Worm (Caenorhabditis elegans) whole organism, young adult: Measurements from ENCODE around the gene cht-2.

Source experiments
- B0336.3 ChIP-seq: fragments of 200-800 bp; sonication (Bioruptor generic); IDR thresholded peaks from 2 replicates; pipeline ENCODE4 v1.3.6; 2022; ENCODE audit warnings: missing genetic modification characterization, missing compliant biosample characterization
- D2030.7 ChIP-seq: fragments of 200-800 bp; sonication (Bioruptor generic); IDR thresholded peaks from 2 replicates; pipeline ENCODE4 v1.3.6; 2022; ENCODE audit warnings: missing genetic modification reagents, missing genetic modification characterization, missing compliant biosample characterization
- F10E7.11 ChIP-seq: sonication (generic microtip); optimal IDR thresholded peaks from 2 replicates; lab custom pipeline; 2017; ENCODE audit warnings: mild to moderate bottlenecking, missing genetic modification characterization, moderate library complexity, missing compliant biosample characterization
- F33H1.4 ChIP-seq: fragments of 200-800 bp; sonication (Bioruptor generic); IDR thresholded peaks from 2 replicates; pipeline ENCODE4 v1.3.6; 2022; ENCODE audit warnings: missing genetic modification reagents, missing genetic modification characterization, missing compliant biosample characterization
- F57A8.1 ChIP-seq: fragments of 200-800 bp; sonication (Bioruptor generic); optimal IDR thresholded peaks from 2 replicates; lab custom pipeline; 2018; ENCODE audit warnings: mild to moderate bottlenecking, missing genetic modification characterization, moderate library complexity, missing compliant biosample characterization
- K11D2.4 ChIP-seq: fragments of 200-800 bp; sonication (Bioruptor generic); IDR thresholded peaks from 2 replicates; pipeline ENCODE4 v1.3.6; 2022; ENCODE audit warnings: missing genetic modification reagents, missing genetic modification characterization, missing compliant biosample characterization
- T07F8.4 ChIP-seq: sonication (generic microtip); optimal IDR thresholded peaks from 2 replicates; lab custom pipeline; 2016; ENCODE audit warnings: mild to moderate bottlenecking, missing genetic modification characterization, moderate library complexity, missing compliant biosample characterization
- T26A5.8 ChIP-seq: sonication (generic microtip); optimal IDR thresholded peaks from 2 replicates; lab custom pipeline; 2016; ENCODE audit warnings: missing genetic modification characterization, missing compliant biosample characterization
- Y53F4B.3 ChIP-seq: fragments of 200-800 bp; sonication (Bioruptor generic); IDR thresholded peaks from 2 replicates; pipeline ENCODE4 v1.3.6; 2022; ENCODE audit warnings: missing genetic modification reagents, missing genetic modification characterization, missing compliant biosample characterization
- Y53G8AR.9 ChIP-seq: fragments of 200-800 bp; sonication (Bioruptor generic); conservative IDR thresholded peaks from 2 replicates; pipeline ENCODE4 v1.3.6; 2022; ENCODE audit warnings: missing genetic modification reagents, missing genetic modification characterization, missing compliant biosample characterization
- Y56A3A.18 ChIP-seq: fragments of 200-800 bp; sonication (Bioruptor generic); IDR thresholded peaks from 2 replicates; pipeline ENCODE4 v1.3.6; 2022; ENCODE audit warnings: missing genetic modification reagents, missing genetic modification characterization, missing compliant biosample characterization
- Y67H2A.10 ChIP-seq: fragments of 200-800 bp; sonication (Bioruptor generic); conservative IDR thresholded peaks from 2 replicates; pipeline ENCODE4 v1.3.6; 2022; ENCODE audit warnings: missing genetic modification reagents, missing genetic modification characterization, missing compliant biosample characterization
- Y79H2A.3 ChIP-seq: fragments of 200-800 bp; sonication (Bioruptor generic); conservative IDR thresholded peaks from 2 replicates; pipeline ENCODE4 v1.3.6; 2022; ENCODE audit warnings: missing genetic modification reagents, missing genetic modification characterization, missing compliant biosample characterization
- akir-1 ChIP-seq: fragments of 200-800 bp; sonication (Bioruptor generic); optimal IDR thresholded peaks from 2 replicates; lab custom pipeline; 2018; ENCODE audit warnings: mild to moderate bottlenecking, missing genetic modification characterization, moderate library complexity, missing compliant biosample characterization
- ama-1 ChIP-seq, 3 experiments: fragments of 150-350 bp in 1 of 3; sonication (generic microtip) in 2 of 3; optimal IDR thresholded peaks; 2 replicates each; lab custom pipeline; 2014 to 2018; ENCODE audit warnings: missing biosample characterization in 2 of 3, missing genetic modification characterization in 2 of 3, missing genetic modification reagents in 2 of 3
- aptf-3 ChIP-seq: fragments of 200-800 bp; sonication (Bioruptor generic); IDR thresholded peaks from 2 replicates; pipeline ENCODE4 v1.3.6; 2022; ENCODE audit warnings: missing genetic modification characterization, missing compliant biosample characterization
- athp-1 ChIP-seq: sonication (generic microtip); optimal IDR thresholded peaks from 2 replicates; lab custom pipeline; 2017; ENCODE audit warnings: mild to moderate bottlenecking, missing genetic modification characterization, missing compliant biosample characterization
- attf-6 ChIP-seq: fragments of 200-800 bp; sonication (Bioruptor generic); IDR thresholded peaks from 2 replicates; pipeline ENCODE4 v1.3.6; 2022; ENCODE audit warnings: missing genetic modification reagents, missing genetic modification characterization, missing compliant biosample characterization
- cebp-1 ChIP-seq, 2 experiments: fragments of 200-800 bp in 1 of 2; sonication (Bioruptor generic) in 1 of 2; sonication (generic microtip) in 1 of 2; IDR thresholded peaks in 1 of 2; optimal IDR thresholded peaks in 1 of 2; 2 replicates each; pipeline versions ENCODE4 v1.3.6 to Lab custom; 2017 to 2022; ENCODE audit warnings: missing compliant biosample characterization in 2 of 2, missing genetic modification characterization in 2 of 2, mild to moderate bottlenecking in 1 of 2, missing genetic modification reagents in 1 of 2, moderate library complexity in 1 of 2
- cebp-2 ChIP-seq: fragments of 200-800 bp; sonication (Bioruptor generic); IDR thresholded peaks from 2 replicates; pipeline ENCODE4 v1.3.6; 2022; ENCODE audit warnings: missing genetic modification characterization, missing compliant biosample characterization
- ceh-100 ChIP-seq: fragments of 200-800 bp; sonication (Bioruptor generic); IDR thresholded peaks from 2 replicates; pipeline ENCODE4 v1.3.6; 2022; ENCODE audit warnings: missing genetic modification reagents, missing genetic modification characterization, missing compliant biosample characterization
- ceh-27 ChIP-seq: fragments of 200-800 bp; sonication (Bioruptor generic); optimal IDR thresholded peaks from 2 replicates; lab custom pipeline; 2018; ENCODE audit warnings: mild to moderate bottlenecking, missing genetic modification characterization, moderate library complexity, missing compliant biosample characterization
- dox-1 ChIP-seq: fragments of 200-800 bp; sonication (Bioruptor generic); IDR thresholded peaks from 2 replicates; pipeline ENCODE4 v1.3.6; 2022; ENCODE audit warnings: missing genetic modification reagents, missing genetic modification characterization, missing compliant biosample characterization
- dpl-1 ChIP-seq: fragments of 150-350 bp; optimal IDR thresholded peaks from 2 replicates; lab custom pipeline; 2014; ENCODE audit warnings: missing biosample characterization, missing genetic modification reagents, missing genetic modification characterization
- hlh-26 ChIP-seq: fragments of 200-800 bp; sonication (Bioruptor generic); conservative IDR thresholded peaks from 2 replicates; pipeline ENCODE4 v1.3.6; 2022; ENCODE audit warnings: missing genetic modification reagents, missing genetic modification characterization, missing compliant biosample characterization
- hmg-1.2 ChIP-seq: fragments of 200-800 bp; sonication (Bioruptor generic); IDR thresholded peaks from 2 replicates; pipeline ENCODE4 v1.3.6; 2022; ENCODE audit warnings: missing genetic modification reagents, missing genetic modification characterization, missing compliant biosample characterization
- hsf-1 ChIP-seq: fragments of 200-800 bp; sonication (Bioruptor generic); IDR thresholded peaks from 2 replicates; pipeline ENCODE4 v1.3.6; 2022; ENCODE audit warnings: missing genetic modification reagents, missing genetic modification characterization, missing compliant biosample characterization
- let-526 ChIP-seq: fragments of 200-800 bp; sonication (Bioruptor generic); IDR thresholded peaks from 2 replicates; pipeline ENCODE4 v1.3.6; 2022; ENCODE audit warnings: missing genetic modification reagents, missing genetic modification characterization, missing compliant biosample characterization
- let-607 ChIP-seq, 2 experiments: fragments of 200-800 bp in 1 of 2; sonication (Bioruptor generic) in 1 of 2; sonication (generic microtip) in 1 of 2; optimal IDR thresholded peaks; 2 replicates each; lab custom pipeline; 2016 to 2018; ENCODE audit warnings: mild to moderate bottlenecking in 2 of 2, missing compliant biosample characterization in 2 of 2, missing genetic modification characterization in 2 of 2, moderate library complexity in 2 of 2, missing genotype in 1 of 2
- lin-26 ChIP-seq: fragments of 200-800 bp; sonication (Bioruptor generic); IDR thresholded peaks from 2 replicates; pipeline ENCODE4 v1.3.6; 2022; ENCODE audit warnings: missing genetic modification reagents, missing genetic modification characterization, missing compliant biosample characterization
- lin-35 ChIP-seq, 3 experiments: fragments of 150-350 bp in 2 of 3; sonication (generic microtip) in 1 of 3; optimal IDR thresholded peaks; 2 replicates each; lab custom pipeline; 2014 to 2018; ENCODE audit warnings: missing biosample characterization in 3 of 3, missing genetic modification characterization in 3 of 3, missing genetic modification reagents in 3 of 3
- lir-1 ChIP-seq: fragments of 200-800 bp; sonication (Bioruptor generic); conservative IDR thresholded peaks from 2 replicates; pipeline ENCODE4 v1.3.6; 2022; ENCODE audit warnings: missing genetic modification reagents, missing genetic modification characterization, missing compliant biosample characterization
- lsl-1 ChIP-seq: fragments of 200-800 bp; sonication (Bioruptor generic); optimal IDR thresholded peaks from 2 replicates; lab custom pipeline; 2018; ENCODE audit warnings: mild to moderate bottlenecking, missing genetic modification characterization, moderate library complexity, missing compliant biosample characterization
- lsy-27 ChIP-seq: sonication (generic microtip); optimal IDR thresholded peaks from 2 replicates; lab custom pipeline; 2017; ENCODE audit warnings: missing genetic modification characterization, mild to moderate bottlenecking, missing compliant biosample characterization, antibody characterized with exemption, missing genotype, borderline replicate concordance; ENCODE audit not compliant: insufficient read depth
- madf-10 ChIP-seq: sonication (generic microtip); optimal IDR thresholded peaks from 2 replicates; lab custom pipeline; 2016; ENCODE audit warnings: mild to moderate bottlenecking, missing genetic modification characterization, missing compliant biosample characterization
- nfya-2 ChIP-seq: fragments of 200-800 bp; sonication (Bioruptor generic); IDR thresholded peaks from 2 replicates; pipeline ENCODE4 v1.3.6; 2022; ENCODE audit warnings: missing genetic modification reagents, missing genetic modification characterization, missing compliant biosample characterization
- pha-4 ChIP-seq: fragments of 150-350 bp; sonication (generic microtip); optimal IDR thresholded peaks from 2 replicates; lab custom pipeline; 2014; ENCODE audit warnings: missing biosample characterization, missing genetic modification reagents, missing genetic modification characterization
- repo-1 ChIP-seq: sonication (generic microtip); optimal IDR thresholded peaks from 2 replicates; lab custom pipeline; 2017; ENCODE audit warnings: mild to moderate bottlenecking, missing genetic modification characterization, missing compliant biosample characterization
- rpc-1 ChIP-seq, 2 experiments: fragments of 150-350 bp in 1 of 2; sonication (generic microtip) in 1 of 2; optimal IDR thresholded peaks; 2 replicates each; lab custom pipeline; 2014 to 2018; ENCODE audit warnings: missing biosample characterization in 1 of 2, missing genetic modification characterization in 1 of 2, missing genetic modification reagents in 1 of 2, missing genotype in 1 of 2
- snpc-1.3 ChIP-seq: sonication (generic microtip); optimal IDR thresholded peaks from 2 replicates; lab custom pipeline; 2017; ENCODE audit warnings: missing genetic modification characterization, mild to moderate bottlenecking, missing compliant biosample characterization, antibody characterized with exemption, moderate library complexity, missing genotype, missing genetic modification reagents; ENCODE audit not compliant: insufficient read depth
- xnd-1 ChIP-seq: sonication (generic microtip); optimal IDR thresholded peaks from 2 replicates; lab custom pipeline; 2016; ENCODE audit warnings: missing genotype, missing genetic modification reagents, missing genetic modification characterization, missing compliant biosample characterization
- zfh-2 ChIP-seq: fragments of 200-800 bp; sonication (Bioruptor generic); conservative IDR thresholded peaks from 2 replicates; pipeline ENCODE4 v1.3.6; 2022; ENCODE audit warnings: missing genetic modification reagents, missing genetic modification characterization, missing compliant biosample characterization
- zim-3 ChIP-seq: sonication (generic microtip); optimal IDR thresholded peaks from 2 replicates; lab custom pipeline; 2017; ENCODE audit warnings: mild to moderate bottlenecking, missing genetic modification characterization, moderate library complexity, missing compliant biosample characterization
- ztf-18 ChIP-seq: sonication (generic microtip); optimal IDR thresholded peaks from 2 replicates; lab custom pipeline; 2016; ENCODE audit warnings: missing genotype, mild to moderate bottlenecking, missing genetic modification characterization, missing compliant biosample characterization
- ztf-26 ChIP-seq: sonication (generic microtip); optimal IDR thresholded peaks from 2 replicates; lab custom pipeline; 2017; ENCODE audit warnings: missing genetic modification characterization, missing compliant biosample characterization
- ztf-3 ChIP-seq: fragments of 200-800 bp; sonication (Bioruptor generic); optimal IDR thresholded peaks from 2 replicates; lab custom pipeline; 2018; ENCODE audit warnings: mild to moderate bottlenecking, missing genetic modification characterization, missing compliant biosample characterization

cht-2 gene

ce11 chrII:8481033-8481708 lies 39.6 kb upstream of the cht-2 start (continued):
- no peak for TF ChIP-seq aptf-3 (GFP tag; lab: Robert Waterston, UW)
- TF ChIP-seq hsf-1 (GFP tag; lab: Robert Waterston, UW) = peak; percentile 81
- TF ChIP-seq rpc-1 (optimal IDR thresholded peaks at IDR 0.05; lab: Kevin White, UChicago) = no peak
- no peak for TF ChIP-seq rpc-1 (tag; optimal IDR thresholded peaks at IDR 0.05; lab: Kevin White, UChicago)
- 0 out of 2 replicates have a peak, but pooled peaks have one; percentile 6 for TF ChIP-seq let-526 (GFP tag; lab: Robert Waterston, UW)
- TF ChIP-seq F57A8.1 (GFP tag; lab: Kevin White, UChicago) = no peak
- no peak for TF ChIP-seq madf-10 (tag; lab: Kevin White, UChicago)
- no peak for TF ChIP-seq Y56A3A.18 (GFP tag; lab: Robert Waterston, UW)
- no peak for TF ChIP-seq snpc-1.3 (tag; lab: Kevin White, UChicago)
- no peak for TF ChIP-seq athp-1 (tag; lab: Kevin White, UChicago)
- TF ChIP-seq K11D2.4 = peak; percentile 12; the same call in 1 of the 2 replicates
- no peak for TF ChIP-seq F33H1.4 (GFP tag; lab: Robert Waterston, UW)
- TF ChIP-seq zfh-2 = no peak
- no peak for TF ChIP-seq D2030.7 (GFP tag; lab: Robert Waterston, UW)
- TF ChIP-seq ztf-3 (GFP tag; lab: Kevin White, UChicago) = no peak
- no peak for TF ChIP-seq F10E7.11 (tag; lab: Kevin White, UChicago)
- TF ChIP-seq ztf-18 (tag; lab: Kevin White, UChicago) = no peak
- TF ChIP-seq hmg-1.2 (GFP tag; lab: Robert Waterston, UW) = no peak
- TF ChIP-seq T26A5.8 (tag; lab: Kevin White, UChicago) = no peak
- TF ChIP-seq Y67H2A.10 (GFP tag; lab: Robert Waterston, UW) = no peak
- TF ChIP-seq zim-3 = no peak
- TF ChIP-seq nfya-2 (GFP tag; lab: Robert Waterston, UW) = no peak
- no peak for TF ChIP-seq dpl-1 (GFP tag; lab: Kevin White, UChicago)
- TF ChIP-seq ceh-100 = no peak
- TF ChIP-seq let-607 (tag; optimal IDR thresholded peaks at IDR 0.05; lab: Kevin White, UChicago) = no peak
- no peak for TF ChIP-seq repo-1 (tag; lab: Kevin White, UChicago)
- no peak for TF ChIP-seq Y79H2A.3 (GFP tag; lab: Robert Waterston, UW)
- no peak for TF ChIP-seq lsl-1 (GFP tag; lab: Kevin White, UChicago)
- no peak for TF ChIP-seq dox-1
- no peak for TF ChIP-seq lsy-27 (tag; lab: Kevin White, UChicago)
- no peak for TF ChIP-seq xnd-1 (tag; lab: Kevin White, UChicago)
- no peak for TF ChIP-seq lin-35 (GFP tag; optimal IDR thresholded peaks at IDR 0.05; lab: Kevin White, UChicago)
- no peak for TF ChIP-seq attf-6 (GFP tag; lab: Robert Waterston, UW)
- no peak for TF ChIP-seq hlh-26 (GFP tag; lab: Robert Waterston, UW)
- TF ChIP-seq B0336.3 (GFP tag; lab: Robert Waterston, UW) = no peak
- TF ChIP-seq cebp-2 (GFP tag; lab: Robert Waterston, UW) = no peak
- TF ChIP-seq ztf-26 (tag; lab: Kevin White, UChicago) = no peak
- TF ChIP-seq Y53F4B.3 (GFP tag; lab: Robert Waterston, UW) = no peak
- TF ChIP-seq ama-1 (optimal IDR thresholded peaks at IDR 0.05; lab: Kevin White, UChicago) = no peak
- no peak for TF ChIP-seq ama-1 (GFP tag; optimal IDR thresholded peaks at IDR 0.05; lab: Kevin White, UChicago)
- TF ChIP-seq cebp-1 (GFP tag; IDR thresholded peaks at IDR 0.05; lab: Robert Waterston, UW) = no peak
- peak; percentile 31 for TF ChIP-seq cebp-1 (tag; optimal IDR thresholded peaks at IDR 0.05; lab: Kevin White, UChicago)
- 0 out of 2 replicates have a peak, but pooled peaks have one; percentile 16 for TF ChIP-seq Y53G8AR.9 (GFP tag; lab: Robert Waterston, UW)
- no peak for TF ChIP-seq pha-4
- no peak for TF ChIP-seq lin-26 (GFP tag; lab: Robert Waterston, UW)
- no peak for TF ChIP-seq T07F8.4 (tag; lab: Kevin White, UChicago)
- no peak for TF ChIP-seq lir-1 (GFP tag; lab: Robert Waterston, UW)
- TF ChIP-seq akir-1 = no peak
- no peak for TF ChIP-seq ceh-27 (GFP tag; lab: Kevin White, UChicago)
